Fruit fly (Drosophila melanogaster) whole organism, embryonic: ENCODE results near the gene SMC6.

Experiments
- Abd-B ChIP-seq: fragments of 200-800 bp; sonication (Bioruptor generic); optimal IDR thresholded peaks from 2 replicates; lab custom pipeline; 2018; ENCODE audit warnings: missing biosample characterization, mild to moderate bottlenecking, missing genetic modification characterization, moderate library complexity
- Atf3 ChIP-seq: fragments of 200-800 bp; sonication (Bioruptor generic); optimal IDR thresholded peaks from 3 replicates; lab custom pipeline; 2016; ENCODE audit warnings: missing biosample characterization, missing genetic modification characterization
- Bdp1 ChIP-seq: fragments of 200-800 bp; sonication (Bioruptor generic); optimal IDR thresholded peaks from 3 replicates; lab custom pipeline; 2016; ENCODE audit warnings: missing biosample characterization, missing genetic modification characterization
- CG10209 ChIP-seq: fragments of 200-800 bp; sonication (Bioruptor generic); optimal IDR thresholded peaks from 3 replicates; lab custom pipeline; 2017; ENCODE audit warnings: missing biosample characterization, mild to moderate bottlenecking, missing genetic modification characterization, missing genetic modification reagents
- CG12104 ChIP-seq: fragments of 200-800 bp; sonication (Bioruptor generic); optimal IDR thresholded peaks from 3 replicates; lab custom pipeline; 2016; ENCODE audit warnings: missing biosample characterization, missing genetic modification characterization
- CG1603 ChIP-seq: fragments of 200-800 bp; sonication (Bioruptor generic); optimal IDR thresholded peaks from 2 replicates; lab custom pipeline; 2019; ENCODE audit warnings: missing biosample characterization, mild to moderate bottlenecking, missing genetic modification characterization, moderate library complexity
- CG17912 ChIP-seq: fragments of 200-800 bp; sonication (Bioruptor generic); optimal IDR thresholded peaks from 2 replicates; lab custom pipeline; 2018; ENCODE audit warnings: missing biosample characterization, mild to moderate bottlenecking, missing genetic modification characterization
- CG2129 ChIP-seq: fragments of 200-800 bp; sonication (Bioruptor generic); IDR thresholded peaks from 2 replicates; pipeline ENCODE4 v1.3.6; 2022; ENCODE audit warnings: missing biosample characterization, missing genetic modification characterization; ENCODE audit not compliant: partially characterized antibody
- CG32532 ChIP-seq: fragments of 200-800 bp; sonication (Bioruptor generic); IDR thresholded peaks from 2 replicates; pipeline ENCODE4 v1.3.6; 2022; ENCODE audit warnings: missing biosample characterization, missing genetic modification characterization
- CG3281 ChIP-seq: fragments of 200-800 bp; sonication (Bioruptor generic); optimal IDR thresholded peaks from 3 replicates; lab custom pipeline; 2017; ENCODE audit warnings: missing biosample characterization, mild to moderate bottlenecking, missing genetic modification characterization
- CG33213 ChIP-seq: fragments of 200-800 bp; sonication (Bioruptor generic); optimal IDR thresholded peaks from 3 replicates; lab custom pipeline; 2016; ENCODE audit warnings: missing biosample characterization, missing genetic modification characterization
- CG3726 ChIP-seq: fragments of 200-800 bp; sonication (Bioruptor generic); IDR thresholded peaks from 3 replicates; pipeline ENCODE4, ENCODE4 v1.3.6; 2022; ENCODE audit warnings: missing biosample characterization, missing genetic modification characterization
- CG3838 ChIP-seq: fragments of 200-800 bp; sonication (Bioruptor generic); optimal IDR thresholded peaks from 3 replicates; lab custom pipeline; 2016; ENCODE audit warnings: missing biosample characterization, missing genetic modification characterization
- CG42726 ChIP-seq: fragments of 200-800 bp; sonication (Bioruptor generic); IDR thresholded peaks from 2 replicates; pipeline ENCODE4 v1.3.6; 2022; ENCODE audit warnings: missing biosample characterization, missing genetic modification characterization; ENCODE audit not compliant: partially characterized antibody
- CG4282 ChIP-seq: fragments of 200-800 bp; sonication (Bioruptor generic); optimal IDR thresholded peaks from 2 replicates; lab custom pipeline; 2016; ENCODE audit warnings: missing biosample characterization, missing genetic modification characterization
- CG4404 ChIP-seq: fragments of 200-800 bp; sonication (Bioruptor generic); IDR thresholded peaks from 2 replicates; pipeline ENCODE4 v1.3.6; 2022; ENCODE audit warnings: missing biosample characterization, missing genetic modification characterization
- CG4707 ChIP-seq: fragments of 200-800 bp; sonication (Bioruptor generic); optimal IDR thresholded peaks from 2 replicates; lab custom pipeline; 2018; ENCODE audit warnings: missing biosample characterization, mild to moderate bottlenecking, missing genetic modification characterization, moderate library complexity
- CG4820 ChIP-seq: fragments of 200-800 bp; sonication (Bioruptor generic); optimal IDR thresholded peaks from 3 replicates; lab custom pipeline; 2016; ENCODE audit warnings: missing biosample characterization, missing genetic modification characterization
- CG8478 ChIP-seq: fragments of >200 bp; optimal IDR thresholded peaks from 2 replicates; lab custom pipeline; 2018
- CG9437 ChIP-seq: fragments of 200-800 bp; sonication (Bioruptor generic); optimal IDR thresholded peaks from 2 replicates; lab custom pipeline; 2018; ENCODE audit warnings: missing biosample characterization, mild to moderate bottlenecking, missing genetic modification characterization
- CG9609 ChIP-seq: fragments of 200-800 bp; sonication (Bioruptor generic); optimal IDR thresholded peaks from 3 replicates; lab custom pipeline; 2016; ENCODE audit warnings: missing biosample characterization, missing genetic modification characterization
- CG9727 ChIP-seq: fragments of 200-800 bp; sonication (Bioruptor generic); optimal IDR thresholded peaks from 3 replicates; lab custom pipeline; 2017; ENCODE audit warnings: missing biosample characterization, mild to moderate bottlenecking, missing genetic modification characterization
- CG9797 ChIP-seq: fragments of 200-800 bp; sonication (Bioruptor generic); optimal IDR thresholded peaks from 3 replicates; lab custom pipeline; 2018; ENCODE audit warnings: missing biosample characterization, mild to moderate bottlenecking, missing genetic modification characterization
- CG9876 ChIP-seq: fragments of 200-800 bp; sonication (Bioruptor generic); optimal IDR thresholded peaks from 2 replicates; lab custom pipeline; 2016; ENCODE audit warnings: missing biosample characterization, missing genetic modification characterization
- H2.0 ChIP-seq: fragments of 200-800 bp; sonication (Bioruptor generic); IDR thresholded peaks from 2 replicates; pipeline ENCODE4 v1.3.6; 2022; ENCODE audit warnings: missing biosample characterization, missing genetic modification characterization
- Hey ChIP-seq: fragments of 200-800 bp; sonication (Bioruptor generic); optimal IDR thresholded peaks from 3 replicates; lab custom pipeline; 2018; ENCODE audit warnings: missing biosample characterization, mild to moderate bottlenecking, missing genetic modification characterization
- Hr3 ChIP-seq: fragments of 200-800 bp; sonication (Bioruptor generic); optimal IDR thresholded peaks from 3 replicates; lab custom pipeline; 2016; ENCODE audit warnings: missing biosample characterization, missing genetic modification characterization
- Lpt ChIP-seq: fragments of >200 bp; optimal IDR thresholded peaks from 2 replicates; lab custom pipeline; 2018; ENCODE audit warnings: missing biosample characterization, missing genetic modification characterization
- Sin3A ChIP-seq: fragments of >200 bp; optimal IDR thresholded peaks from 2 replicates; lab custom pipeline; 2018
- Six4 ChIP-seq: fragments of 200-800 bp; sonication (Bioruptor generic); optimal IDR thresholded peaks from 2 replicates; lab custom pipeline; 2016; ENCODE audit warnings: missing biosample characterization, missing genetic modification characterization
- Spps ChIP-seq: fragments of 200-800 bp; sonication (Bioruptor generic); optimal IDR thresholded peaks from 2 replicates; lab custom pipeline; 2018; ENCODE audit warnings: missing biosample characterization, mild to moderate bottlenecking, missing genetic modification characterization
- Usf ChIP-seq: fragments of 200-800 bp; sonication (Bioruptor generic); optimal IDR thresholded peaks from 2 replicates; lab custom pipeline; 2017; ENCODE audit warnings: missing genotype, missing biosample characterization, missing genetic modification characterization
- aop ChIP-seq: fragments of 200-800 bp; sonication (Bioruptor generic); IDR thresholded peaks from 2 replicates; pipeline ENCODE4 v1.3.6; 2022; ENCODE audit warnings: missing biosample characterization, missing genetic modification characterization
- dmrt99B ChIP-seq: fragments of 200-800 bp; sonication (Bioruptor generic); optimal IDR thresholded peaks from 2 replicates; lab custom pipeline; 2018; ENCODE audit warnings: missing biosample characterization, mild to moderate bottlenecking, missing genetic modification characterization, moderate library complexity
- ems ChIP-seq: fragments of 200-800 bp; sonication (Bioruptor generic); optimal IDR thresholded peaks from 3 replicates; lab custom pipeline; 2016; ENCODE audit warnings: missing biosample characterization, missing genetic modification characterization
- en ChIP-seq: fragments of 200-800 bp; sonication (Bioruptor generic); optimal IDR thresholded peaks from 2 replicates; lab custom pipeline; 2016; ENCODE audit warnings: missing biosample characterization, missing genetic modification characterization
- gce ChIP-seq: fragments of 200-800 bp; sonication (Bioruptor generic); IDR thresholded peaks from 3 replicates; pipeline ENCODE4 v1.3.6; 2022; ENCODE audit warnings: missing biosample characterization, missing genetic modification characterization
- gfzf ChIP-seq: fragments of 200-800 bp; sonication (Bioruptor generic); optimal IDR thresholded peaks from 2 replicates; lab custom pipeline; 2016; ENCODE audit warnings: missing biosample characterization, mild to moderate bottlenecking, missing genetic modification characterization, moderate library complexity
- lilli ChIP-seq: fragments of 200-800 bp; sonication (Bioruptor generic); optimal IDR thresholded peaks from 3 replicates; lab custom pipeline; 2016; ENCODE audit warnings: missing biosample characterization, missing genetic modification characterization
- peb ChIP-seq: fragments of 200-800 bp; sonication (Bioruptor generic); IDR thresholded peaks from 2 replicates; pipeline ENCODE4 v1.3.6; 2022; ENCODE audit warnings: missing biosample characterization, missing genetic modification characterization
- pita ChIP-seq: fragments of 200-800 bp; sonication (Bioruptor generic); optimal IDR thresholded peaks from 2 replicates; lab custom pipeline; 2017; ENCODE audit warnings: missing biosample characterization, mild to moderate bottlenecking, missing genetic modification characterization
- pzg ChIP-seq: fragments of 200-800 bp; sonication (Bioruptor generic); optimal IDR thresholded peaks from 3 replicates; lab custom pipeline; 2018; ENCODE audit warnings: missing biosample characterization, mild to moderate bottlenecking, missing genetic modification characterization, moderate library complexity
- schlank ChIP-seq: fragments of 200-800 bp; sonication (Bioruptor generic); optimal IDR thresholded peaks from 2 replicates; lab custom pipeline; 2018; ENCODE audit warnings: missing biosample characterization, mild to moderate bottlenecking, missing genetic modification characterization
- sens ChIP-seq: fragments of 200-800 bp; sonication (Bioruptor generic); peaks from one replicate; lab custom pipeline; 2016; ENCODE audit warnings: missing biosample characterization, missing genetic modification characterization
- tgo ChIP-seq: fragments of 200-800 bp; sonication (Bioruptor generic); IDR thresholded peaks from 3 replicates; pipeline ENCODE4 v1.3.6; 2022; ENCODE audit warnings: missing biosample characterization, missing genetic modification characterization
- toy ChIP-seq: fragments of 200-800 bp; sonication (Bioruptor generic); IDR thresholded peaks from 2 replicates; pipeline ENCODE4 v1.3.6; 2022; ENCODE audit warnings: missing biosample characterization, missing genetic modification characterization
- twi ChIP-seq: fragments of 200-800 bp; optimal IDR thresholded peaks from 2 replicates; lab custom pipeline; 2019; ENCODE audit warnings: missing biosample characterization, mild to moderate bottlenecking, missing genetic modification characterization, moderate library complexity
- tx ChIP-seq: fragments of 200-800 bp; sonication (Bioruptor generic); optimal IDR thresholded peaks from 2 replicates; lab custom pipeline; 2016; ENCODE audit warnings: missing biosample characterization, missing genetic modification characterization
- vnd ChIP-seq: fragments of 200-800 bp; sonication (Bioruptor generic); IDR thresholded peaks from 3 replicates; pipeline ENCODE4 v1.3.6; 2022; ENCODE audit warnings: missing biosample characterization, missing genetic modification characterization; ENCODE audit not compliant: partially characterized antibody
- zf30C ChIP-seq: fragments of 200-800 bp; sonication (Bioruptor generic); optimal IDR thresholded peaks from 3 replicates; lab custom pipeline; 2018; ENCODE audit warnings: missing biosample characterization, mild to moderate bottlenecking, missing genetic modification characterization

Gene SMC6

dm6 chr3R:24151924-24152809 lies 41.1 kb downstream of the SMC6 start, which contains the start of the genes p38a and CG6178 (continued):
- TF ChIP-seq schlank (tag; lab: Kevin White, UChicago), result peak; percentile 85
- peak; percentile 91 for TF ChIP-seq CG4820 (GFP tag; lab: Kevin White, UChicago)
- peak; percentile 33 for TF ChIP-seq Bdp1 (GFP tag; lab: Kevin White, UChicago)
- peak; percentile 63; the same call in 1 of the 2 replicates for TF ChIP-seq aop (GFP tag; lab: Robert Waterston, UW)
- no peak for TF ChIP-seq CG2129 (GFP tag; lab: Robert Waterston, UW)
- peak; percentile 99 for TF ChIP-seq CG3281 (GFP tag; lab: Kevin White, UChicago)
- peak; percentile 94 for TF ChIP-seq CG12104 (GFP tag; lab: Kevin White, UChicago)
- no peak for TF ChIP-seq pita (GFP tag; lab: Kevin White, UChicago)
- peak; percentile 91 for TF ChIP-seq CG17912 (GFP tag; lab: Kevin White, UChicago)
- peak; percentile 90 for TF ChIP-seq gce (GFP tag; lab: Robert Waterston, UW)
- TF ChIP-seq Spps (tag; lab: Kevin White, UChicago), result peak; percentile 92
- TF ChIP-seq twi (tag; lab: Kevin White, UChicago), result peak; percentile 95
- TF ChIP-seq CG3838 (GFP tag; lab: Kevin White, UChicago), result peak; percentile 71
- TF ChIP-seq CG4404 (GFP tag; lab: Robert Waterston, UW), result peak; percentile 88
- peak; percentile 52 for TF ChIP-seq pzg
- TF ChIP-seq CG9437 (GFP tag; lab: Kevin White, UChicago), result peak; percentile 96
- TF ChIP-seq ems (GFP tag; lab: Kevin White, UChicago), result peak; percentile 36
- TF ChIP-seq CG9876 (GFP tag; lab: Kevin White, UChicago), result peak; percentile 13
- peak; percentile 99 for TF ChIP-seq Hr3 (GFP tag; lab: Kevin White, UChicago)
- TF ChIP-seq H2.0 (GFP tag; lab: Robert Waterston, UW), result peak; percentile 94
- no peak for TF ChIP-seq CG8478 (lab: Kevin White, UChicago)
- peak; percentile 98 for TF ChIP-seq CG9727
- peak; percentile 42 for TF ChIP-seq CG1603
- peak; percentile 84 for TF ChIP-seq Six4
- TF ChIP-seq Usf (GFP tag; lab: Kevin White, UChicago), result peak; percentile 97
- TF ChIP-seq vnd (GFP tag; lab: Robert Waterston, UW), result no peak
- peak; percentile 14 for TF ChIP-seq CG33213 (GFP tag; lab: Kevin White, UChicago)
- peak; percentile 99 for TF ChIP-seq Abd-B
- peak; percentile 98 for TF ChIP-seq CG10209 (GFP tag; lab: Kevin White, UChicago)
- peak; percentile 82 for TF ChIP-seq toy (GFP tag; lab: Robert Waterston, UW)
- peak; percentile 64 for TF ChIP-seq CG9609 (GFP tag; lab: Kevin White, UChicago)
- TF ChIP-seq CG9797, result peak; percentile 7
- TF ChIP-seq lilli (GFP tag; lab: Kevin White, UChicago), result peak; percentile 73
- peak; percentile 99 for TF ChIP-seq dmrt99B (tag; lab: Kevin White, UChicago)
- TF ChIP-seq Hey, result peak; percentile 53
- peak; percentile 82 for TF ChIP-seq sens (GFP tag; lab: Kevin White, UChicago)
- peak; percentile 98 for TF ChIP-seq tgo (GFP tag; lab: Robert Waterston, UW)
- TF ChIP-seq CG3726 (GFP tag; lab: Robert Waterston, UW), result peak; percentile 95
- no peak for TF ChIP-seq en (GFP tag; lab: Kevin White, UChicago)
- peak; percentile 87 for TF ChIP-seq peb (GFP tag; lab: Robert Waterston, UW)
- TF ChIP-seq tx (GFP tag; lab: Kevin White, UChicago), result peak; percentile 65
- peak; percentile 5 for TF ChIP-seq Sin3A (lab: Kevin White, UChicago)
- TF ChIP-seq zf30C (GFP tag; lab: Kevin White, UChicago), result no peak
- TF ChIP-seq CG42726 (GFP tag; lab: Robert Waterston, UW), result no peak
- TF ChIP-seq CG32532 (GFP tag; lab: Robert Waterston, UW), result peak; percentile 98
- peak; percentile 26 for TF ChIP-seq Atf3 (GFP tag; lab: Kevin White, UChicago)
- no peak for TF ChIP-seq CG4282 (GFP tag; lab: Kevin White, UChicago)
- TF ChIP-seq CG4707 (GFP tag; lab: Kevin White, UChicago), result peak; percentile 75
- TF ChIP-seq Lpt (GFP tag; lab: Kevin White, UChicago), result no peak
- no peak for TF ChIP-seq gfzf (GFP tag; lab: Kevin White, UChicago)
